Fruit fly (Drosophila melanogaster) whole organism, prepupa: ENCODE results near the gene nAChRalpha1.

ENCODE experiments used
- CG11762 ChIP-seq: fragments of 200-800 bp; sonication (Bioruptor generic); optimal IDR thresholded peaks from 3 replicates; lab custom pipeline; 2016; ENCODE audit warnings: missing biosample characterization, missing genetic modification characterization; ENCODE audit not compliant: insufficient read depth
- CG1621 ChIP-seq: fragments of 200-800 bp; sonication (Bioruptor generic); optimal IDR thresholded peaks from 3 replicates; lab custom pipeline; 2018; ENCODE audit warnings: missing biosample characterization, mild to moderate bottlenecking, missing genetic modification characterization
- CG6276 ChIP-seq: fragments of 200-800 bp; sonication (Bioruptor generic); optimal IDR thresholded peaks from 2 replicates; lab custom pipeline; 2017; ENCODE audit warnings: missing biosample characterization, mild to moderate bottlenecking, missing genetic modification characterization
- CG6854 ChIP-seq: fragments of 200-800 bp; sonication (Bioruptor generic); optimal IDR thresholded peaks from 2 replicates; lab custom pipeline; 2017; ENCODE audit warnings: missing biosample characterization, mild to moderate bottlenecking, missing genetic modification characterization
- Gug ChIP-seq: fragments of 200-800 bp; sonication (Bioruptor generic); IDR thresholded peaks from 2 replicates; pipeline ENCODE4 v1.3.6; 2022; ENCODE audit warnings: missing biosample characterization, missing genetic modification characterization
- Hr38 ChIP-seq: sonication (Bioruptor generic); optimal IDR thresholded peaks from 2 replicates; lab custom pipeline; 2016; ENCODE audit warnings: missing biosample characterization, missing genetic modification characterization
- Lpt ChIP-seq: fragments of 200-800 bp; sonication (Bioruptor generic); optimal IDR thresholded peaks from 3 replicates; lab custom pipeline; 2016; ENCODE audit warnings: missing biosample characterization, missing genetic modification characterization
- fkh ChIP-seq: fragments of 200-800 bp; sonication (Bioruptor generic); optimal IDR thresholded peaks from 3 replicates; lab custom pipeline; 2017; ENCODE audit warnings: missing biosample characterization, mild to moderate bottlenecking, missing genetic modification characterization, moderate library complexity
- vri ChIP-seq: fragments of 200-800 bp; sonication (Bioruptor generic); optimal IDR thresholded peaks from 3 replicates; lab custom pipeline; 2016; ENCODE audit warnings: missing biosample characterization, mild to moderate bottlenecking, missing genetic modification characterization

DNA sequence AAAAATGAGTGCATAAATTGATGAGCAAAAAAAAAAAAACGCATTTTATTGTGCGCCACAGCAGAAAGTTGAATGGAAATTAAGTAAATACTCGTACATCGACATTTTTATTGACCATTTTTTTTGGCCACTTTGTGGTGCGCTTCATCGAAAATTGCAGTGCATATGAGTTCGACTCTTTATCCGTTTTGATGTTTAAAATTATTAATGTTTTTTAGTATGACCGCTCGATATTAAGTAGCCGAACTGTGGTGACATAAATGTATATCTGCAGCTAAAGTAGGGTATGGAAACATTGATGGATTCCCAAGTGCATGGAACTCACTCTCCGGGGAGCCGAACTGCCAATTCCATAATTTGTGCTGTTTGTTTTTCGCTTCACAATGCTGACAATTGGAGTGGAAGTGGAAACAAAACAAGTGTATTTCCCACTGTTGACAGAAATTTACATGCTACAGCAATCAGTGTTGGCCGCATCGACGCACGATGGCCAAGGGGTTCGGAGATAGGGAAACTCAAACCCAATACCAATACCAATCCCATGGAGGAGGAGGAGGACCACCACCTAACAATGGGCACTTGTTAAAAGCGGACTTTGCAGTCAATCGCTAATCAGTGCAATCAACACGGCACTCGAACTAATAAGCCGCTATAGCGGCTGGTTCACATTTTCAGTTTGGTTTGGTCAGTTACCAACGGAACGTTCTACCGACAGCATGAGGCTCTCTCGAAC is 64.6 kb downstream of the nAChRalpha1 start, which contains the start of gene CG13616:
- TF ChIP-seq vri (no peak), CG6276 (GFP tag; lab: Kevin White, UChicago) (no peak), Gug (GFP tag; lab: Robert Waterston, UW) (no peak), CG1621 (no peak), CG6854 (GFP tag; lab: Kevin White, UChicago) (no peak), Hr38 (no peak), Lpt (GFP tag; lab: Kevin White, UChicago) (no peak), CG11762 (GFP tag; lab: Kevin White, UChicago) (no peak), fkh (GFP tag; lab: Kevin White, UChicago) (no peak)
